Worm (Caenorhabditis elegans): ENCODE measurements around the gene F31D5.6.

The F31D5.6 gene

ce11 chrII:4229106-4229708 is 19.7 kb downstream of the F31D5.6 start, which contains the start of gene C16A11.3 (continued):
- peak; percentile 70; the same call in 1 of the 2 replicates for TF ChIP-seq attf-6 (GFP tag; IDR thresholded peaks at IDR 0.05)
- TF ChIP-seq ceh-58 (GFP tag; IDR thresholded peaks at IDR 0.05) = no peak
- no peak for TF ChIP-seq chd-7 (tag; optimal IDR thresholded peaks at IDR 0.05)
- no peak for TF ChIP-seq egrh-3 (GFP tag; IDR thresholded peaks at IDR 0.05)
- no peak for TF ChIP-seq rcor-1 (GFP tag; IDR thresholded peaks at IDR 0.05)
- TF ChIP-seq F37B4.10 (GFP tag; IDR thresholded peaks at IDR 0.05) = no peak
- peak; percentile 0 for TF ChIP-seq tbp1 (GFP tag; optimal IDR thresholded peaks at IDR 0.05)
- TF ChIP-seq F57A8.1 (GFP tag; optimal IDR thresholded peaks at IDR 0.05) = no peak
- TF ChIP-seq zim-3 (tag; optimal IDR thresholded peaks at IDR 0.05) = no peak
- TF ChIP-seq xnd-1 (tag; optimal IDR thresholded peaks at IDR 0.05) = peak; percentile 81
- no peak for TF ChIP-seq akir-1 (GFP tag; optimal IDR thresholded peaks at IDR 0.05)
- TF ChIP-seq nhr-27 (tag; optimal IDR thresholded peaks at IDR 0.05) = no peak
- TF ChIP-seq lsy-27 (tag; optimal IDR thresholded peaks at IDR 0.05; ENCODE audit: borderline replicate concordance, insufficient read depth) = no peak
- no peak for TF ChIP-seq nfya-1 (tag; optimal IDR thresholded peaks at IDR 0.05; ENCODE audit: borderline replicate concordance, insufficient read depth)
- TF ChIP-seq ccch-3 (GFP tag; optimal IDR thresholded peaks at IDR 0.05) = no peak
- peak; percentile 12 for TF ChIP-seq mes-4 (tag; optimal IDR thresholded peaks at IDR 0.05)
- no peak for TF ChIP-seq dpff-1 (tag; optimal IDR thresholded peaks at IDR 0.05)
- no peak for TF ChIP-seq ztf-18 (tag; optimal IDR thresholded peaks at IDR 0.05)
- TF ChIP-seq cebp-1 (GFP tag; IDR thresholded peaks at IDR 0.05) = no peak
- no peak for TF ChIP-seq cebp-1 (tag; optimal IDR thresholded peaks at IDR 0.05)
- no peak for TF ChIP-seq Y53F4B.3 (GFP tag; IDR thresholded peaks at IDR 0.05)
- TF ChIP-seq hrde-1 (tag; optimal IDR thresholded peaks at IDR 0.05; ENCODE audit: borderline replicate concordance) = peak; percentile 91
- TF ChIP-seq ztf-26 (tag; optimal IDR thresholded peaks at IDR 0.05) = no peak
- TF ChIP-seq him-1 (tag; optimal IDR thresholded peaks at IDR 0.05) = peak; percentile 34
- TF ChIP-seq F52B5.7 (tag; optimal IDR thresholded peaks at IDR 0.05) = no peak
- TF ChIP-seq aptf-2 (GFP tag; conservative IDR thresholded peaks at IDR 0.05) = no peak
- peak; percentile 91 for TF ChIP-seq F49E8.2 (tag; optimal IDR thresholded peaks at IDR 0.05; ENCODE audit: insufficient read depth)
- no peak for TF ChIP-seq B0261.1 (tag; optimal IDR thresholded peaks at IDR 0.05)
- TF ChIP-seq ztf-28 (GFP tag; IDR thresholded peaks at IDR 0.05) = no peak
- TF ChIP-seq rec-8 (tag; optimal IDR thresholded peaks at IDR 0.05) = no peak
- peak; percentile 75; the same call in 1 of the 2 replicates for TF ChIP-seq Y53G8AR.9 (GFP tag; conservative IDR thresholded peaks at IDR 0.05)
- TF ChIP-seq Y56A3A.18 (GFP tag; IDR thresholded peaks at IDR 0.05) = peak; percentile 76; the same call in 1 of the 2 replicates
- no peak for TF ChIP-seq Y79H2A.3 (GFP tag; conservative IDR thresholded peaks at IDR 0.05)
- no peak for TF ChIP-seq ceh-91 (GFP tag; IDR thresholded peaks at IDR 0.05)
- TF ChIP-seq unc-130 (GFP tag; optimal IDR thresholded peaks at IDR 0.05) = peak; percentile 70
- peak; percentile 74 for TF ChIP-seq F33H1.4 (GFP tag; IDR thresholded peaks at IDR 0.05)
- TF ChIP-seq Y67H2A.10 (GFP tag; conservative IDR thresholded peaks at IDR 0.05) = no peak
- TF ChIP-seq ama-1 (optimal IDR thresholded peaks at IDR 0.05) = no peak
- TF ChIP-seq ama-1 (GFP tag; optimal IDR thresholded peaks at IDR 0.05) = peak in 1 of 2 experiments; percentile 86
- no peak for TF ChIP-seq ceh-100 (GFP tag; IDR thresholded peaks at IDR 0.05)
- no peak for TF ChIP-seq lin-26 (GFP tag; IDR thresholded peaks at IDR 0.05)
- TF ChIP-seq B0019.2 (GFP tag; conservative IDR thresholded peaks at IDR 0.05) = no peak
- TF ChIP-seq dpl-1 (GFP tag; optimal IDR thresholded peaks at IDR 0.05) = no peak
- TF ChIP-seq egl-18 (GFP tag; IDR thresholded peaks at IDR 0.05) = no peak
- TF ChIP-seq B0336.3 (GFP tag; IDR thresholded peaks at IDR 0.05) = no peak
- TF ChIP-seq F57C9.4 (tag; optimal IDR thresholded peaks at IDR 0.05) = no peak
- no peak for TF ChIP-seq F23B12.7 (tag; optimal IDR thresholded peaks at IDR 0.05; ENCODE audit: insufficient read depth)
- TF ChIP-seq hmg-1.2 (GFP tag; IDR thresholded peaks at IDR 0.05) = peak; percentile 32; the same call in 1 of the 2 replicates

All from whole organism, young adult.